Fruit fly (Drosophila melanogaster): Measurements from ENCODE around the gene CG12155.

The CG12155 gene

DNA sequence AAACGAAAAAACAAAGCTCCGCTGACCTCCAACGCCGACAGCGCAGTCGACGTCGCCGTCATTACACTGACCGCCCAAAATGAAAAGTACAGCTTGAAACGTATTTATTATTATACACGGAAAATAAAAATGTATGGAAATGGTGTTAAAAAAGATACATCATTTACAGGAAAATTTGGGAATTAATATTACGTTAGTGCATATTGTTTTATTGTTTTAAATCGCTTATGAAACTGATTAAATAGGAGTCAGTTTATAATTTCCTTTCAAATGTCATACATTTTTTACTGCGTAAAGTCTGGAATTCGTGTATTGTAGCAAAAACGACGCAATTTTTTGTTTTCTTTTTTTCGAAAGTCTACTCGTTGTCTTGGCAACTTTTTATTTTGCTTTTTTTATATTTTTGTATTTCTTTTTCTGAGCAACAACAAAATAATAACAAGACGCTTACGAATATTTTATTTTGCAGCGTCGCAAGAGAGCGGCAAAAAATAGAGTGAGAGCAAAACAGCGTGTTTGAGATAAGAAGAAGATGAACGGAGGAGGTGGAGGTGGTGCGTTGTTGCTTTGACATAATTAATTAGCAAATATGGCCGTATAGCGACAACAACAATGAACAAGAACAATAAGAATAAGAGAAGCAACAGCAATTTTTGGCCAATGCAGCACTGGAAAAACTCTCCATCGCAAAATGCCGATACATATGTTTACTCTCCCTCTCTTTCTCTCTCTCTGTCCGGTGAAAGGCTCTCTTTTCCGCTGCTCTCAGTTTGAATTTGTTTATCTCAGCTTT, 36.4 kb upstream of the CG12155 start (continued):
- TF ChIP-seq zf30C (GFP tag; optimal IDR thresholded peaks at IDR 0.05) (peak; percentile 78), dmrt11E (tag; optimal IDR thresholded peaks at IDR 0.05) (peak; percentile 29), Usf (GFP tag; optimal IDR thresholded peaks at IDR 0.05) (no peak), Vsx1 (GFP tag; optimal IDR thresholded peaks at IDR 0.05) (peak; percentile 19), CG9797 (GFP tag; optimal IDR thresholded peaks at IDR 0.05) (no peak), schlank (tag; optimal IDR thresholded peaks at IDR 0.05) (peak; percentile 63), CG8388 (GFP tag; optimal IDR thresholded peaks at IDR 0.05) (peak; percentile 69), CG42726 (GFP tag; IDR thresholded peaks at IDR 0.05; ENCODE audit: partially characterized antibody) (no peak), tap (tag; optimal IDR thresholded peaks at IDR 0.05) (peak; percentile 35), CG10565 (GFP tag; optimal IDR thresholded peaks at IDR 0.05) (no peak), HHEX (GFP tag; optimal IDR thresholded peaks at IDR 0.05) (peak; percentile 65), Stat92E (GFP tag; optimal IDR thresholded peaks at IDR 0.05) (no peak), CG11456 (GFP tag; IDR thresholded peaks at IDR 0.05) (peak; percentile 57; the same call in 1 of the 3 replicates), CG2875 (GFP tag; optimal IDR thresholded peaks at IDR 0.05) (no peak), pan (optimal IDR thresholded peaks at IDR 0.05) (no peak), pan (GFP tag; optimal IDR thresholded peaks at IDR 0.05 in 1 of 2, IDR thresholded peaks at IDR 0.05 in 1 of 2) (peak in 1 of 2 experiments; percentile 62), nmo (GFP tag; optimal IDR thresholded peaks at IDR 0.05) (peak; percentile 47), E2f2 (GFP tag; IDR thresholded peaks at IDR 0.05) (peak; percentile 25; the same call in 1 of the 2 replicates), shn (GFP tag; optimal IDR thresholded peaks at IDR 0.05) (peak; percentile 71), nerfin-2 (GFP tag; IDR thresholded peaks at IDR 0.05; ENCODE audit: partially characterized antibody) (no peak), CG9817 (tag; optimal IDR thresholded peaks at IDR 0.05) (peak; percentile 68), tgo (GFP tag; IDR thresholded peaks at IDR 0.05) (peak; percentile 70), sug (tag; optimal IDR thresholded peaks at IDR 0.05) (peak; percentile 48), CrebB (tag; optimal IDR thresholded peaks at IDR 0.05) (peak; percentile 55), yki (optimal IDR thresholded peaks at IDR 0.05) (peak; percentile 84), Rx (GFP tag; IDR thresholded peaks at IDR 0.05) (0 out of 2 replicates have a peak, but pooled peaks have one; percentile 37), Tbp (GFP tag; optimal IDR thresholded peaks at IDR 0.05) (no peak), crc (GFP tag; optimal IDR thresholded peaks at IDR 0.05) (peak; percentile 17), caup (GFP tag; optimal IDR thresholded peaks at IDR 0.05; ENCODE audit: severe bottlenecking) (peak; percentile 67), peb (GFP tag; IDR thresholded peaks at IDR 0.05) (no peak), tin (GFP tag; optimal IDR thresholded peaks at IDR 0.05) (peak; percentile 0), tna (GFP tag; IDR thresholded peaks at IDR 0.05; ENCODE audit: partially characterized antibody) (no peak), CG18764 (GFP tag; optimal IDR thresholded peaks at IDR 0.05) (peak; percentile 25), Hr78 (GFP tag; optimal IDR thresholded peaks at IDR 0.05) (no peak), Myb (GFP tag; optimal IDR thresholded peaks at IDR 0.05) (peak; percentile 36), CG12659 (GFP tag; optimal IDR thresholded peaks at IDR 0.05) (peak; percentile 77), Nf-YB (GFP tag; optimal IDR thresholded peaks at IDR 0.05) (peak; percentile 64), CG13424 (tag; optimal IDR thresholded peaks at IDR 0.05) (peak; percentile 78), CG17359 (tag; optimal IDR thresholded peaks at IDR 0.05) (peak; percentile 80), Hmx (GFP tag; optimal IDR thresholded peaks at IDR 0.05) (peak; percentile 31), Blimp-1 (GFP tag; optimal IDR thresholded peaks at IDR 0.05) (peak; percentile 58), ATbp (GFP tag; optimal IDR thresholded peaks at IDR 0.05) (peak; percentile 11), CG12744 (GFP tag; optimal IDR thresholded peaks at IDR 0.05) (peak; percentile 60), dmrt99B (tag; optimal IDR thresholded peaks at IDR 0.05) (peak; percentile 92), tio (GFP tag; optimal IDR thresholded peaks at IDR 0.05) (peak; percentile 72), ro (GFP tag; IDR thresholded peaks at IDR 0.05) (no peak), CG31441 (GFP tag; IDR thresholded peaks at IDR 0.05) (peak; percentile 80)

Measured in whole organism, embryonic.